Fruit fly (Drosophila melanogaster) whole organism: ENCODE data around the gene Sfp24Ba.

ENCODE experiments used
- CG8478 ChIP-seq: fragments of >200 bp; optimal IDR thresholded peaks from 2 replicates; lab custom pipeline; 2018; ENCODE audit warnings: inconsistent platforms
- Dll ChIP-seq: fragments of >200 bp; optimal IDR thresholded peaks from 2 replicates; lab custom pipeline; 2017
- EcR ChIP-seq, 2 experiments: fragments of >200 bp; optimal IDR thresholded peaks; 2 replicates each; lab custom pipeline; 2017; ENCODE audit warnings: missing biosample characterization in 2 of 2, missing genetic modification characterization in 2 of 2, missing genetic modification reagents in 2 of 2
- pan ChIP-seq: fragments of >200 bp; optimal IDR thresholded peaks from 2 replicates; lab custom pipeline; 2017
- psq ChIP-seq: fragments of >200 bp; optimal IDR thresholded peaks from 2 replicates; lab custom pipeline; 2017
- usp ChIP-seq: fragments of >200 bp; optimal IDR thresholded peaks from 2 replicates; lab custom pipeline; 2017; ENCODE audit warnings: missing biosample characterization, missing genetic modification characterization, mixed read lengths

- TF ChIP-seq pan (no peak), Dll (lab: Kevin White, UChicago) (no peak), psq (no peak), EcR (GFP tag; optimal IDR thresholded peaks at IDR 0.05; lab: Kevin White, UChicago) (no peak), usp (GFP tag; lab: Kevin White, UChicago) (no peak), CG8478 (lab: Kevin White, UChicago) (no peak)
These were observed 29.4 kb upstream of the Sfp24Ba start, which contains the start of gene CG3604 for dm6 chr2L:3697772-3698171.
